Fruit fly (Drosophila melanogaster) Kc167 (cell line): ENCODE results near the gene CG43317.

Source experiments
- Myc ChIP-seq: fragments of >200 bp; optimal IDR thresholded peaks from 2 replicates; lab custom pipeline; 2017; ENCODE audit warnings: missing external identifiers
- Sin3A ChIP-seq: fragments of >200 bp; optimal IDR thresholded peaks from 2 replicates; lab custom pipeline; 2018; ENCODE audit warnings: missing external identifiers
- insv ChIP-seq: fragments of >200 bp; optimal IDR thresholded peaks from 3 replicates; lab custom pipeline; 2018; ENCODE audit warnings: missing external identifiers
- psq ChIP-seq: fragments of >200 bp; optimal IDR thresholded peaks from 2 replicates; lab custom pipeline; 2017; ENCODE audit warnings: missing external identifiers

dm6 chr3R:15875611-15876010 is 41.4 kb upstream of the CG43317 start, which contains the start of gene CG31183:
- TF ChIP-seq Sin3A (lab: Kevin White, UChicago), result no peak
- TF ChIP-seq insv (lab: Kevin White, UChicago), result no peak
- TF ChIP-seq psq (lab: Kevin White, UChicago), result no peak
- no peak for TF ChIP-seq Myc (lab: Kevin White, UChicago)
